Worm (Caenorhabditis elegans): ENCODE data around the gene K08E5.1.

Gene K08E5.1

ce11 chrIII:10134517-10134916, 12.1 kb downstream of the K08E5.1 start:
- TF ChIP-seq nhr-80 (tag; optimal IDR thresholded peaks at IDR 0.05) (peak; percentile 59), pha-4 (tag; optimal IDR thresholded peaks at IDR 0.05) (no peak), Y53F4B.3 (GFP tag; IDR thresholded peaks at IDR 0.05) (no peak), ztf-3 (GFP tag; optimal IDR thresholded peaks at IDR 0.05) (no peak)

ce11 chrIII:10132495-10133450, 13.8 kb downstream of the K08E5.1 start:
- TF ChIP-seq cebp-1 (GFP tag; IDR thresholded peaks at IDR 0.05) (no peak), cebp-1 (tag; optimal IDR thresholded peaks at IDR 0.05) (peak; percentile 41), B0261.1 (tag; optimal IDR thresholded peaks at IDR 0.05) (no peak), egrh-3 (GFP tag; IDR thresholded peaks at IDR 0.05) (peak; percentile 36; the same call in 1 of the 2 replicates), F39B2.1 (GFP tag; IDR thresholded peaks at IDR 0.05) (no peak), hmg-1.2 (GFP tag; IDR thresholded peaks at IDR 0.05) (peak; percentile 47; the same call in 1 of the 2 replicates), dpl-1 (GFP tag; optimal IDR thresholded peaks at IDR 0.05) (no peak), cebp-2 (GFP tag; IDR thresholded peaks at IDR 0.05) (no peak), zfh-2 (GFP tag; conservative IDR thresholded peaks at IDR 0.05) (no peak; the same call in 1 of the 2 replicates), ztf-26 (tag; optimal IDR thresholded peaks at IDR 0.05) (peak; percentile 27), egl-44 (GFP tag; IDR thresholded peaks at IDR 0.05) (0 out of 2 replicates have a peak, but pooled peaks have one; percentile 27), dox-1 (GFP tag; IDR thresholded peaks at IDR 0.05) (peak; percentile 27; the same call in 1 of the 2 replicates), attf-5 (GFP tag; optimal IDR thresholded peaks at IDR 0.05) (peak; percentile 5), him-1 (tag; optimal IDR thresholded peaks at IDR 0.05) (peak; percentile 68), B0336.3 (GFP tag; IDR thresholded peaks at IDR 0.05) (peak; percentile 25; the same call in 1 of the 2 replicates), let-526 (GFP tag; IDR thresholded peaks at IDR 0.05) (no peak), nhr-80 (tag; optimal IDR thresholded peaks at IDR 0.05) (peak; percentile 6), ekl-4 (GFP tag; IDR thresholded peaks at IDR 0.05) (no peak), Y53G8AR.9 (GFP tag; conservative IDR thresholded peaks at IDR 0.05) (0 out of 2 replicates have a peak, but pooled peaks have one; percentile 18), D2030.7 (GFP tag; IDR thresholded peaks at IDR 0.05) (no peak), somi-1 (GFP tag; optimal IDR thresholded peaks at IDR 0.05) (peak; percentile 20), ceh-91 (GFP tag; IDR thresholded peaks at IDR 0.05) (no peak), lag-1 (GFP tag; IDR thresholded peaks at IDR 0.05) (no peak), rcor-1 (GFP tag; IDR thresholded peaks at IDR 0.05) (no peak), F55B11.4 (tag; optimal IDR thresholded peaks at IDR 0.05; ENCODE audit: borderline replicate concordance, insufficient read depth) (no peak)

- TF ChIP-seq ceh-79 (tag; optimal IDR thresholded peaks at IDR 0.05): no peak
- TF ChIP-seq tlf-1 (GFP tag; optimal IDR thresholded peaks at IDR 0.05): no peak
- TF ChIP-seq egl-44 (GFP tag; IDR thresholded peaks at IDR 0.05): no peak
- no peak for TF ChIP-seq rec-8 (tag; optimal IDR thresholded peaks at IDR 0.05)
- no peak for TF ChIP-seq ztf-3 (GFP tag; optimal IDR thresholded peaks at IDR 0.05)
- TF ChIP-seq ceh-27 (GFP tag; optimal IDR thresholded peaks at IDR 0.05): no peak
- TF ChIP-seq aptf-3 (GFP tag; IDR thresholded peaks at IDR 0.05): no peak
- TF ChIP-seq lin-54 (GFP tag; optimal IDR thresholded peaks at IDR 0.05): no peak
- no peak for TF ChIP-seq hsf-1 (GFP tag; IDR thresholded peaks at IDR 0.05)
- no peak for TF ChIP-seq madf-10 (tag; optimal IDR thresholded peaks at IDR 0.05)
- TF ChIP-seq athp-1 (tag; optimal IDR thresholded peaks at IDR 0.05): no peak
- no peak for TF ChIP-seq B0035.1 (tag; optimal IDR thresholded peaks at IDR 0.05)
- TF ChIP-seq Y53F4B.3 (GFP tag; IDR thresholded peaks at IDR 0.05): no peak
These were observed 20.2 kb downstream of the K08E5.1 start for ce11 chrIII:10126375-10126774.
